Worm (Caenorhabditis elegans) whole organism, midembryonic: ENCODE measurements around the gene agxt-1.

ENCODE experiments used
- T22C8.4 ChIP-seq: fragments of 200-800 bp; sonication (Bioruptor generic); IDR thresholded peaks from 2 replicates; pipeline ENCODE4 v1.3.6; 2022; ENCODE audit warnings: missing genetic modification characterization, missing compliant biosample characterization
- cog-1 ChIP-seq: sonication (generic microtip); optimal IDR thresholded peaks from 2 replicates; lab custom pipeline; 2016; ENCODE audit warnings: missing genetic modification characterization, missing compliant biosample characterization
- flt-1 ChIP-seq: fragments of 200-800 bp; sonication (Bioruptor generic); IDR thresholded peaks from 2 replicates; pipeline ENCODE4 v1.3.6; 2022; ENCODE audit warnings: missing genetic modification characterization, missing compliant biosample characterization
- klf-2 ChIP-seq: fragments of 200-800 bp; sonication (Bioruptor generic); conservative IDR thresholded peaks from 2 replicates; pipeline ENCODE4 v1.3.6; 2022; ENCODE audit warnings: missing genetic modification reagents, missing genetic modification characterization, missing compliant biosample characterization
- med-1 ChIP-seq: sonication (generic microtip); optimal IDR thresholded peaks from 2 replicates; lab custom pipeline; 2017; ENCODE audit warnings: missing genetic modification characterization, mild to moderate bottlenecking, missing compliant biosample characterization, antibody characterized with exemption, missing genetic modification reagents; ENCODE audit not compliant: insufficient read depth
- ref-1 ChIP-seq: fragments of 200-800 bp; sonication (Bioruptor generic); conservative IDR thresholded peaks from 2 replicates; pipeline ENCODE4 v1.3.6; 2022; ENCODE audit warnings: missing genetic modification reagents, missing genetic modification characterization, missing compliant biosample characterization
- tab-1 ChIP-seq: fragments of 200-800 bp; sonication (Bioruptor generic); IDR thresholded peaks from 2 replicates; pipeline ENCODE4 v1.3.6; 2022; ENCODE audit warnings: missing genetic modification characterization, missing compliant biosample characterization
- ztf-23 ChIP-seq: fragments of 200-800 bp; sonication (Bioruptor generic); IDR thresholded peaks from 2 replicates; pipeline ENCODE4 v1.3.6; 2022; ENCODE audit warnings: missing genetic modification reagents, missing genetic modification characterization, missing compliant biosample characterization

DNA sequence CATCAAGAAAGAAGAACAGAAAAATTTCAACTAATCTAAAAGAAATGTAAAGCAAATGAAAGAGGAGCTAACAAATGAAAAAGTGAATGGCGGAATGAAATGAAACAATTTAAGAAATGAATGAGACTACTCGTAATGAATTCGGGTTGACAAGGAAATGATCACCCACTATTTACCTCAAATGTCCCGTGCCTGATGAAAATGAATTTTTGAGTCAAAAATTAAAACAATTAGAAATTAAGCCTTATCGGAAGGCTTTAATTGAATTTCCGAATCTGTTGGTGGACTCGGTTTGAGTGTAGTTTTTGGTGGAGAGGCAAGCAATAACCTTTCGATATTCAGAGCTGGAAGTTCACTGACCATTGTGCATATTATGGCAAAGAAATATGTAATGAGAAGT, 3.6 kb downstream of the agxt-1 start:
- TF ChIP-seq ztf-23 (GFP tag; lab: Robert Waterston, UW) (no peak), klf-2 (GFP tag; lab: Robert Waterston, UW) (no peak), flt-1 (no peak), tab-1 (no peak), cog-1 (tag; lab: Kevin White, UChicago) (no peak), T22C8.4 (GFP tag; lab: Robert Waterston, UW) (no peak), med-1 (no peak), ref-1 (GFP tag; lab: Robert Waterston, UW) (no peak)
